Worm (Caenorhabditis elegans) whole organism, L3 larva: ENCODE measurements around the gene F15B10.3.

Source experiments
- R02D3.7 ChIP-seq: fragments of 150-350 bp; optimal IDR thresholded peaks from 2 replicates; lab custom pipeline; 2014; ENCODE audit warnings: missing biosample characterization, missing genetic modification characterization
- aly-2 ChIP-seq: fragments of 150-350 bp; optimal IDR thresholded peaks from 2 replicates; lab custom pipeline; 2014; ENCODE audit warnings: missing biosample characterization, missing genetic modification characterization
- ceh-16 ChIP-seq: sonication (generic microtip); optimal IDR thresholded peaks from 2 replicates; lab custom pipeline; 2017; ENCODE audit warnings: missing biosample characterization, missing genetic modification characterization
- ceh-28 ChIP-seq: fragments of 150-350 bp; optimal IDR thresholded peaks from 2 replicates; lab custom pipeline; 2014; ENCODE audit warnings: missing biosample characterization, missing genetic modification reagents, missing genetic modification characterization
- ceh-82 ChIP-seq: fragments of 150-350 bp; optimal IDR thresholded peaks from 2 replicates; lab custom pipeline; 2014; ENCODE audit warnings: missing biosample characterization, missing genetic modification characterization
- ceh-9 ChIP-seq: sonication (generic microtip); optimal IDR thresholded peaks from 2 replicates; lab custom pipeline; 2018; ENCODE audit warnings: missing biosample characterization, missing genetic modification characterization
- daf-12 ChIP-seq: fragments of 150-350 bp; optimal IDR thresholded peaks from 2 replicates; lab custom pipeline; 2014; ENCODE audit warnings: missing biosample characterization, missing genetic modification reagents, missing genetic modification characterization
- egl-5 ChIP-seq: fragments of 150-350 bp; optimal IDR thresholded peaks from 2 replicates; lab custom pipeline; 2017; ENCODE audit warnings: missing biosample characterization, missing genetic modification reagents, missing genetic modification characterization, inconsistent platforms
- elt-1 ChIP-seq: fragments of 150-350 bp; optimal IDR thresholded peaks from 2 replicates; lab custom pipeline; 2014; ENCODE audit warnings: missing biosample characterization, missing genetic modification characterization
- elt-2 ChIP-seq: sonication (generic microtip); optimal IDR thresholded peaks from 2 replicates; lab custom pipeline; 2016; ENCODE audit warnings: missing genetic modification reagents, mild to moderate bottlenecking, missing genetic modification characterization, missing compliant biosample characterization
- eor-1 ChIP-seq, 2 experiments: fragments of 150-350 bp; optimal IDR thresholded peaks; 2 replicates each; lab custom pipeline; 2014 to 2018; ENCODE audit warnings: missing biosample characterization in 2 of 2, missing genetic modification characterization in 2 of 2
- fos-1 ChIP-seq: fragments of 150-350 bp; optimal IDR thresholded peaks from 2 replicates; lab custom pipeline; 2014; ENCODE audit warnings: missing biosample characterization, missing genetic modification characterization
- hmg-11 ChIP-seq: sonication (generic microtip); optimal IDR thresholded peaks from 2 replicates; lab custom pipeline; 2016; ENCODE audit warnings: missing genetic modification characterization, missing compliant biosample characterization
- jun-1 ChIP-seq: fragments of 150-350 bp; optimal IDR thresholded peaks from 2 replicates; lab custom pipeline; 2014; ENCODE audit warnings: missing biosample characterization, missing genetic modification reagents, missing genetic modification characterization
- lin-15B ChIP-seq: fragments of 150-350 bp; optimal IDR thresholded peaks from 2 replicates; lab custom pipeline; 2014; ENCODE audit warnings: missing biosample characterization, missing genetic modification characterization
- lin-39 ChIP-seq: fragments of 150-350 bp; optimal IDR thresholded peaks from 2 replicates; lab custom pipeline; 2018; ENCODE audit warnings: missing biosample characterization, missing genetic modification reagents, missing genetic modification characterization
- lsy-12 ChIP-seq: sonication (generic microtip); optimal IDR thresholded peaks from 2 replicates; lab custom pipeline; 2016; ENCODE audit warnings: mild to moderate bottlenecking, missing genetic modification characterization, missing compliant biosample characterization
- mdl-1 ChIP-seq: fragments of 150-350 bp; optimal IDR thresholded peaks from 2 replicates; lab custom pipeline; 2014; ENCODE audit warnings: missing biosample characterization, missing genetic modification characterization
- mml-1 ChIP-seq: fragments of 150-350 bp; sonication (generic microtip); optimal IDR thresholded peaks from 3 replicates; lab custom pipeline; 2014; ENCODE audit warnings: missing biosample characterization, missing genetic modification characterization
- nfya-1 ChIP-seq: sonication (generic microtip); optimal IDR thresholded peaks from 2 replicates; lab custom pipeline; 2017; ENCODE audit warnings: missing genetic modification characterization, mild to moderate bottlenecking, missing compliant biosample characterization, antibody characterized with exemption, moderate library complexity; ENCODE audit not compliant: insufficient read depth
- nhr-12 ChIP-seq: fragments of 150-350 bp; optimal IDR thresholded peaks from 2 replicates; lab custom pipeline; 2014; ENCODE audit warnings: missing biosample characterization, missing genetic modification characterization
- nhr-23 ChIP-seq: fragments of 150-350 bp; optimal IDR thresholded peaks from 2 replicates; lab custom pipeline; 2014; ENCODE audit warnings: missing biosample characterization, missing genetic modification reagents, missing genetic modification characterization
- nhr-237 ChIP-seq: fragments of 150-350 bp; optimal IDR thresholded peaks from 2 replicates; lab custom pipeline; 2014; ENCODE audit warnings: missing biosample characterization, missing genetic modification characterization
- nhr-25 ChIP-seq: sonication (generic microtip); optimal IDR thresholded peaks from 2 replicates; lab custom pipeline; 2017; ENCODE audit warnings: missing biosample characterization, missing genetic modification characterization
- nhr-28 ChIP-seq: fragments of 150-350 bp; optimal IDR thresholded peaks from 2 replicates; lab custom pipeline; 2014; ENCODE audit warnings: missing biosample characterization, missing genetic modification characterization
- nhr-43 ChIP-seq: sonication (generic microtip); optimal IDR thresholded peaks from 2 replicates; lab custom pipeline; 2016; ENCODE audit warnings: mild to moderate bottlenecking, missing genetic modification characterization, missing compliant biosample characterization; ENCODE audit not compliant: poor library complexity, severe bottlenecking
- nhr-76 ChIP-seq: fragments of 150-350 bp; sonication (generic microtip); optimal IDR thresholded peaks from 5 replicates; lab custom pipeline; 2014; ENCODE audit warnings: missing biosample characterization, missing genetic modification characterization
- pha-4 ChIP-seq: fragments of 150-350 bp; optimal IDR thresholded peaks from 2 replicates; lab custom pipeline; 2014; ENCODE audit warnings: missing biosample characterization, missing genetic modification reagents, missing genetic modification characterization
- pqm-1 ChIP-seq: fragments of 150-350 bp; optimal IDR thresholded peaks from 2 replicates; lab custom pipeline; 2017; ENCODE audit warnings: missing biosample characterization, missing genetic modification characterization, inconsistent platforms
- sea-2 ChIP-seq: fragments of 150-350 bp; sonication (generic microtip); optimal IDR thresholded peaks from 4 replicates; lab custom pipeline; 2014; ENCODE audit warnings: missing biosample characterization, missing genetic modification reagents, missing genetic modification characterization
- skn-1 ChIP-seq: fragments of 150-350 bp; optimal IDR thresholded peaks from 2 replicates; lab custom pipeline; 2014; ENCODE audit warnings: missing biosample characterization, missing genetic modification characterization
- snpc-4 ChIP-seq: fragments of 150-350 bp; optimal IDR thresholded peaks from 2 replicates; lab custom pipeline; 2014; ENCODE audit warnings: missing biosample characterization, missing genetic modification characterization
- tbx-2 ChIP-seq: sonication (generic microtip); optimal IDR thresholded peaks from 2 replicates; lab custom pipeline; 2016; ENCODE audit warnings: mild to moderate bottlenecking, missing genetic modification characterization, missing compliant biosample characterization
- unc-39 ChIP-seq: sonication (generic microtip); optimal IDR thresholded peaks from 4 replicates; lab custom pipeline; 2017; ENCODE audit warnings: missing biosample characterization, missing genetic modification characterization
- unc-62 ChIP-seq: fragments of 150-350 bp; sonication (generic microtip); optimal IDR thresholded peaks from 4 replicates; lab custom pipeline; 2014; ENCODE audit warnings: missing biosample characterization, missing genetic modification reagents, missing genetic modification characterization
- ztf-4 ChIP-seq: fragments of 150-350 bp; optimal IDR thresholded peaks from 2 replicates; lab custom pipeline; 2014; ENCODE audit warnings: missing biosample characterization, missing genetic modification characterization

Gene F15B10.3

ce11 chrIV:6631704-6632272, 29.3 kb downstream of the F15B10.3 start, which contains the start of the genes cest-5.1 and C01B10.9:
Gene cest-5.1 (minus strand): TSS chrIV:6631754.
Gene C01B10.9 (plus strand): TSS chrIV:6632222.
- TF ChIP-seq snpc-4 (tag; lab: Kevin White, UChicago) (peak; percentile 31), R02D3.7 (tag; lab: Kevin White, UChicago) (peak; percentile 53), lsy-12 (tag; lab: Kevin White, UChicago) (peak; percentile 61), nhr-237 (tag; lab: Kevin White, UChicago) (no peak), ceh-82 (tag; lab: Kevin White, UChicago) (no peak), unc-39 (no peak), ceh-28 (peak; percentile 37), aly-2 (no peak), pha-4 (tag; lab: Kevin White, UChicago) (peak; percentile 78), daf-12 (no peak), elt-1 (tag; lab: Kevin White, UChicago) (no peak), skn-1 (no peak), mml-1 (tag; lab: Kevin White, UChicago) (no peak), elt-2 (tag; lab: Kevin White, UChicago) (peak; percentile 49), pqm-1 (tag; lab: Kevin White, UChicago) (peak; percentile 18), nhr-43 (tag; lab: Kevin White, UChicago) (peak; percentile 91), nhr-12 (tag; lab: Kevin White, UChicago) (no peak), tbx-2 (tag; lab: Kevin White, UChicago) (no peak), mdl-1 (tag; lab: Kevin White, UChicago) (no peak), lin-39 (no peak), nhr-25 (tag; lab: Kevin White, UChicago) (no peak), lin-15B (peak; percentile 83), sea-2 (no peak), nhr-76 (tag; lab: Kevin White, UChicago) (no peak), hmg-11 (tag; lab: Kevin White, UChicago) (peak; percentile 25), nhr-28 (no peak), unc-62 (GFP tag; lab: Kevin White, UChicago) (no peak), nfya-1 (tag; lab: Kevin White, UChicago) (peak; percentile 80), jun-1 (no peak)

DNA sequence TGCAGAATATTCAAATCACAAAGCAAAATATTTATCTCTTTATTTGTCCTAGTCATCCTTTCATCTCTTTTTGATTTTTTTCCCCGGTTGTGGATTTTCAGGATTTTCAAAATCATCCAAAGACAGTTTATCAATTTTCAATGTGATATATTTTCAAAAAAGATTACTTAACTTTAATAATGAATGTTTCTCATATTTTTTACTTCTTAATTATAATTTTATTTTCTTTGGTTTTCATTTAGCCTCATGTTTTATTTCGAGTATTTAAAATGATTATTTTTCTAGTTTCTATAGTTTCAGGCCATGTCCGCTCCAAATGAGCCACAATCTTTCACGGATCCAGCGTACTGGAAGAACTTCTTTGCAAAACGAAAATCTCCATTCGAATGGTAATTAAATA, 32.3 kb downstream of the F15B10.3 start, which contains the start of gene metl-13:
Gene metl-13 (plus strand): TSS at position 301 of the 400 bp plus-strand sequence.
- no peak for TF ChIP-seq nhr-23

ce11 chrIV:6638256-6638655, 35.8 kb downstream of the F15B10.3 start, which contains the start of gene C01B10.7:
Gene C01B10.7 (plus strand): TSS chrIV:6638556.
- TF ChIP-seq ztf-4 (tag; lab: Kevin White, UChicago) (no peak), ceh-9 (tag; lab: Kevin White, UChicago) (no peak), fos-1 (tag; lab: Kevin White, UChicago) (no peak), unc-39 (no peak), R02D3.7 (tag; lab: Kevin White, UChicago) (no peak), ceh-16 (no peak), eor-1 (tag; optimal IDR thresholded peaks at IDR 0.05; lab: Kevin White, UChicago) (no peak), nhr-76 (tag; lab: Kevin White, UChicago) (no peak), mml-1 (tag; lab: Kevin White, UChicago) (no peak), egl-5 (tag; lab: Kevin White, UChicago) (no peak), nhr-43 (tag; lab: Kevin White, UChicago) (no peak)

ce11 chrIV:6639880-6640279, 37.4 kb downstream of the F15B10.3 start, which contains the start of gene C01B10.6:
Gene C01B10.6 (plus strand): TSS chrIV:6640180.
- peak; percentile 38 for TF ChIP-seq elt-2 (tag; lab: Kevin White, UChicago)
- TF ChIP-seq sea-2 = no peak
